Fruit fly (Drosophila melanogaster) S2 (cell line): ENCODE data around the gene eIF4A.

Experiments used
- CG8478 ChIP-seq: fragments of >200 bp; optimal IDR thresholded peaks from 2 replicates; lab custom pipeline; 2018
- CTCF ChIP-seq, 2 experiments: fragments of >200 bp; optimal IDR thresholded peaks; 2 replicates each; lab custom pipeline; 2018

dm6 chr2L:5982334-5982987 lies 897 bp downstream of the eIF4A start:
- peak; percentile 17 to 70 for TF ChIP-seq CTCF (optimal IDR thresholded peaks at IDR 0.05; lab: Kevin White, UChicago)
- no peak for TF ChIP-seq CG8478
